Fruit fly (Drosophila melanogaster) whole organism, prepupa: ENCODE measurements around the gene Osi16.

Experiments used
- Blimp-1 ChIP-seq: fragments of 200-800 bp; sonication (Bioruptor generic); optimal IDR thresholded peaks from 3 replicates; lab custom pipeline; 2017; ENCODE audit warnings: missing biosample characterization, missing genetic modification characterization, mild to moderate bottlenecking, moderate library complexity, missing genetic modification reagents
- CG10631 ChIP-seq: fragments of 200-800 bp; sonication (Bioruptor generic); optimal IDR thresholded peaks from 2 replicates; lab custom pipeline; 2016; ENCODE audit warnings: missing biosample characterization, missing genetic modification characterization
- CG10669 ChIP-seq: fragments of 200-800 bp; sonication (Bioruptor generic); optimal IDR thresholded peaks from 3 replicates; lab custom pipeline; 2018; ENCODE audit warnings: missing biosample characterization, mild to moderate bottlenecking, missing genetic modification characterization, moderate library complexity
- CG11294 ChIP-seq: fragments of 200-800 bp; sonication (Bioruptor generic); IDR thresholded peaks from 2 replicates; pipeline ENCODE4 v1.3.6; 2022; ENCODE audit warnings: missing biosample characterization, missing genetic modification characterization
- CG11902 ChIP-seq: fragments of 200-800 bp; sonication (Bioruptor generic); optimal IDR thresholded peaks from 3 replicates; lab custom pipeline; 2016; ENCODE audit warnings: missing biosample characterization, missing genetic modification characterization
- CG15336 ChIP-seq: fragments of 200-800 bp; sonication (Bioruptor generic); IDR thresholded peaks from 2 replicates; pipeline ENCODE4 v1.3.6; 2022; ENCODE audit warnings: missing biosample characterization, missing genetic modification characterization
- CG1621 ChIP-seq: fragments of 200-800 bp; sonication (Bioruptor generic); optimal IDR thresholded peaks from 3 replicates; lab custom pipeline; 2018; ENCODE audit warnings: missing biosample characterization, mild to moderate bottlenecking, missing genetic modification characterization
- CG3032 ChIP-seq: fragments of 200-800 bp; optimal IDR thresholded peaks from 2 replicates; lab custom pipeline; 2019; ENCODE audit warnings: missing biosample characterization, mild to moderate bottlenecking, missing genetic modification characterization, moderate library complexity
- CG31627 ChIP-seq: fragments of 200-800 bp; sonication (Bioruptor generic); optimal IDR thresholded peaks from 3 replicates; lab custom pipeline; 2016; ENCODE audit warnings: missing biosample characterization, missing genetic modification characterization
- CG32006 ChIP-seq: fragments of 200-800 bp; sonication (Bioruptor generic); optimal IDR thresholded peaks from 3 replicates; lab custom pipeline; 2017; ENCODE audit warnings: missing biosample characterization, mild to moderate bottlenecking, missing genetic modification characterization
- CG34406 ChIP-seq: fragments of 200-800 bp; sonication (Bioruptor generic); optimal IDR thresholded peaks from 3 replicates; lab custom pipeline; 2016; ENCODE audit warnings: missing biosample characterization, missing genetic modification characterization
- CG3919 ChIP-seq: fragments of 200-800 bp; sonication (Bioruptor generic); optimal IDR thresholded peaks from 3 replicates; lab custom pipeline; 2016; ENCODE audit warnings: missing biosample characterization, missing genetic modification characterization
- CG6163 ChIP-seq: fragments of 200-800 bp; sonication (Bioruptor generic); IDR thresholded peaks from 3 replicates; pipeline ENCODE4 v1.3.6; 2022; ENCODE audit warnings: missing biosample characterization, missing genetic modification characterization
- CG6792 ChIP-seq: fragments of 200-800 bp; sonication (Bioruptor generic); optimal IDR thresholded peaks from 3 replicates; lab custom pipeline; 2016; ENCODE audit warnings: missing biosample characterization, missing genetic modification characterization
- CG6808 ChIP-seq: fragments of 200-800 bp; sonication (Bioruptor generic); optimal IDR thresholded peaks from 3 replicates; lab custom pipeline; 2017; ENCODE audit warnings: missing biosample characterization, missing genetic modification characterization, mild to moderate bottlenecking, moderate library complexity, missing genetic modification reagents
- CG6854 ChIP-seq: fragments of 200-800 bp; sonication (Bioruptor generic); optimal IDR thresholded peaks from 2 replicates; lab custom pipeline; 2017; ENCODE audit warnings: missing biosample characterization, mild to moderate bottlenecking, missing genetic modification characterization
- CG8119 ChIP-seq: fragments of 200-800 bp; sonication (Bioruptor generic); IDR thresholded peaks from 3 replicates; pipeline ENCODE4 v1.3.6; 2022; ENCODE audit warnings: missing biosample characterization, missing genetic modification characterization
- CG8319 ChIP-seq: fragments of 200-800 bp; sonication (Bioruptor generic); optimal IDR thresholded peaks from 3 replicates; lab custom pipeline; 2016; ENCODE audit warnings: missing biosample characterization, missing genetic modification characterization
- CG8632 ChIP-seq: fragments of 200-800 bp; sonication (Bioruptor generic); optimal IDR thresholded peaks from 3 replicates; lab custom pipeline; 2016; ENCODE audit warnings: missing biosample characterization, missing genetic modification characterization
- CG9139 ChIP-seq: fragments of 200-800 bp; sonication (Bioruptor generic); optimal IDR thresholded peaks from 3 replicates; lab custom pipeline; 2017; ENCODE audit warnings: missing biosample characterization, mild to moderate bottlenecking, missing genetic modification characterization
- Eip75B ChIP-seq: fragments of 200-800 bp; sonication (Bioruptor generic); optimal IDR thresholded peaks from 3 replicates; lab custom pipeline; 2016; ENCODE audit warnings: missing biosample characterization, missing genetic modification characterization
- Eip78C ChIP-seq: fragments of 200-800 bp; sonication (Bioruptor generic); peaks from one replicate; lab custom pipeline; 2016; ENCODE audit warnings: missing biosample characterization, missing genetic modification characterization
- Eip93F ChIP-seq: fragments of 200-800 bp; sonication (Bioruptor generic); optimal IDR thresholded peaks from 2 replicates; lab custom pipeline; 2016; ENCODE audit warnings: missing biosample characterization, mild to moderate bottlenecking, missing genetic modification characterization
- Ets21C ChIP-seq: fragments of 200-800 bp; sonication (Bioruptor generic); optimal IDR thresholded peaks from 3 replicates; lab custom pipeline; 2016; ENCODE audit warnings: missing biosample characterization, missing genetic modification characterization
- Ets96B ChIP-seq: fragments of 200-800 bp; optimal IDR thresholded peaks from 2 replicates; lab custom pipeline; 2019; ENCODE audit warnings: missing biosample characterization, mild to moderate bottlenecking, missing genetic modification characterization, moderate library complexity
- Gug ChIP-seq: fragments of 200-800 bp; sonication (Bioruptor generic); IDR thresholded peaks from 2 replicates; pipeline ENCODE4 v1.3.6; 2022; ENCODE audit warnings: missing biosample characterization, missing genetic modification characterization
- Hr38 ChIP-seq: sonication (Bioruptor generic); optimal IDR thresholded peaks from 2 replicates; lab custom pipeline; 2016; ENCODE audit warnings: missing biosample characterization, missing genetic modification characterization
- Hr39 ChIP-seq: fragments of 200-800 bp; sonication (Bioruptor generic); optimal IDR thresholded peaks from 2 replicates; lab custom pipeline; 2016; ENCODE audit warnings: missing biosample characterization, missing genetic modification characterization
- Hr4 ChIP-seq: fragments of 200-800 bp; sonication (Bioruptor generic); optimal IDR thresholded peaks from 3 replicates; lab custom pipeline; 2016; ENCODE audit warnings: missing biosample characterization, missing genetic modification characterization
- Met ChIP-seq: fragments of 200-800 bp; sonication (Bioruptor generic); optimal IDR thresholded peaks from 3 replicates; lab custom pipeline; 2016; ENCODE audit warnings: missing biosample characterization, missing genetic modification characterization
- Smox ChIP-seq: fragments of 200-800 bp; sonication (Bioruptor generic); optimal IDR thresholded peaks from 3 replicates; lab custom pipeline; 2016; ENCODE audit warnings: missing biosample characterization, missing genetic modification characterization
- Sox14 ChIP-seq: fragments of 200-800 bp; sonication (Bioruptor generic); optimal IDR thresholded peaks from 3 replicates; lab custom pipeline; 2016; ENCODE audit warnings: missing biosample characterization, missing genetic modification characterization
- Sox15 ChIP-seq: fragments of 200-800 bp; sonication (Bioruptor generic); optimal IDR thresholded peaks from 3 replicates; lab custom pipeline; 2016; ENCODE audit warnings: missing biosample characterization, missing genetic modification characterization
- achi ChIP-seq: fragments of 200-800 bp; sonication (Bioruptor generic); optimal IDR thresholded peaks from 3 replicates; lab custom pipeline; 2016; ENCODE audit warnings: missing biosample characterization, missing genetic modification characterization
- acj6 ChIP-seq: fragments of 200-800 bp; sonication (Bioruptor generic); optimal IDR thresholded peaks from 3 replicates; lab custom pipeline; 2016; ENCODE audit warnings: missing biosample characterization, missing genetic modification characterization
- cyc ChIP-seq: fragments of 200-800 bp; sonication (Bioruptor generic); optimal IDR thresholded peaks from 3 replicates; lab custom pipeline; 2016; ENCODE audit warnings: missing biosample characterization, missing genetic modification characterization
- dac ChIP-seq: fragments of 200-800 bp; sonication (Bioruptor generic); optimal IDR thresholded peaks from 2 replicates; lab custom pipeline; 2017; ENCODE audit warnings: missing biosample characterization, mild to moderate bottlenecking, missing genetic modification characterization
- dsx ChIP-seq: fragments of 200-800 bp; optimal IDR thresholded peaks from 3 replicates; lab custom pipeline; 2019; ENCODE audit warnings: missing biosample characterization, mild to moderate bottlenecking, missing genetic modification characterization, moderate library complexity; ENCODE audit not compliant: poor library complexity, severe bottlenecking
- eg ChIP-seq: fragments of 200-800 bp; sonication (Bioruptor generic); IDR thresholded peaks from 3 replicates; pipeline ENCODE4 v1.3.6; 2022; ENCODE audit warnings: missing biosample characterization, missing genetic modification characterization
- net ChIP-seq: fragments of 200-800 bp; sonication (Bioruptor generic); optimal IDR thresholded peaks from 3 replicates; lab custom pipeline; 2016; ENCODE audit warnings: missing biosample characterization, missing genetic modification characterization
- pdm3 ChIP-seq: fragments of 200-800 bp; sonication (Bioruptor generic); optimal IDR thresholded peaks from 3 replicates; lab custom pipeline; 2016; ENCODE audit warnings: missing biosample characterization, missing genetic modification characterization
- spab ChIP-seq: fragments of 200-800 bp; sonication (Bioruptor generic); optimal IDR thresholded peaks from 2 replicates; lab custom pipeline; 2017; ENCODE audit warnings: missing biosample characterization, mild to moderate bottlenecking, missing genetic modification characterization, missing genetic modification reagents
- ss ChIP-seq, 2 experiments: fragments of 200-800 bp; sonication (Bioruptor generic); optimal IDR thresholded peaks; 2 replicates in 1 of 2; 3 replicates in 1 of 2; lab custom pipeline; 2017 to 2018; ENCODE audit warnings: mild to moderate bottlenecking in 2 of 2, missing biosample characterization in 2 of 2, missing genetic modification characterization in 2 of 2, moderate library complexity in 1 of 2
- topi ChIP-seq: fragments of 200-800 bp; sonication (Bioruptor generic); optimal IDR thresholded peaks from 3 replicates; lab custom pipeline; 2016; ENCODE audit warnings: missing biosample characterization, missing genetic modification characterization
- vri ChIP-seq: fragments of 200-800 bp; sonication (Bioruptor generic); optimal IDR thresholded peaks from 3 replicates; lab custom pipeline; 2016; ENCODE audit warnings: missing biosample characterization, mild to moderate bottlenecking, missing genetic modification characterization

The Osi16 gene

dm6 chr3R:6352893-6353623 is 48.0 kb downstream of the Osi16 start (continued):
- peak; percentile 8 for TF ChIP-seq CG6808 (GFP tag; lab: Kevin White, UChicago)
- peak; percentile 10 for TF ChIP-seq Met
- TF ChIP-seq CG15336 (GFP tag; lab: Robert Waterston, UW): peak; percentile 47; the same call in 1 of the 2 replicates
- no peak for TF ChIP-seq CG6854 (GFP tag; lab: Kevin White, UChicago)
- no peak for TF ChIP-seq Blimp-1 (GFP tag; lab: Kevin White, UChicago)
- no peak for TF ChIP-seq Eip93F (GFP tag; lab: Kevin White, UChicago)
- TF ChIP-seq vri (GFP tag; lab: Kevin White, UChicago): no peak
- TF ChIP-seq spab (GFP tag; lab: Kevin White, UChicago): peak; percentile 37
- TF ChIP-seq CG31627 (GFP tag; lab: Kevin White, UChicago): peak; percentile 27
- TF ChIP-seq dac (GFP tag; lab: Kevin White, UChicago): no peak
- no peak for TF ChIP-seq CG11294
- TF ChIP-seq acj6 (GFP tag; lab: Kevin White, UChicago): peak; percentile 56
- TF ChIP-seq topi (GFP tag; lab: Kevin White, UChicago): peak; percentile 48
- TF ChIP-seq CG8119 (GFP tag; lab: Robert Waterston, UW): peak; percentile 56; the same call in 1 of the 3 replicates
- TF ChIP-seq CG9139 (GFP tag; lab: Kevin White, UChicago): no peak
- no peak for TF ChIP-seq Sox15 (GFP tag; lab: Kevin White, UChicago)
- peak; percentile 22 for TF ChIP-seq CG34406 (GFP tag; lab: Kevin White, UChicago)
- TF ChIP-seq CG10669 (GFP tag; lab: Kevin White, UChicago): peak; percentile 31
- TF ChIP-seq Gug: peak; percentile 44; the same call in 1 of the 2 replicates
- TF ChIP-seq CG3919 (GFP tag; lab: Kevin White, UChicago): no peak
- TF ChIP-seq Hr38: no peak
- peak; percentile 3 for TF ChIP-seq Sox14 (GFP tag; lab: Kevin White, UChicago)
- TF ChIP-seq CG8632 (GFP tag; lab: Kevin White, UChicago): no peak
- no peak for TF ChIP-seq Ets21C (GFP tag; lab: Kevin White, UChicago)
- no peak for TF ChIP-seq CG1621 (tag; lab: Kevin White, UChicago)
- TF ChIP-seq eg (GFP tag; lab: Robert Waterston, UW): peak; percentile 53; the same call in 1 of the 3 replicates
- peak; percentile 88 for TF ChIP-seq Eip78C (GFP tag; lab: Kevin White, UChicago)
- no peak for TF ChIP-seq dsx (GFP tag; lab: Kevin White, UChicago)

DNA sequence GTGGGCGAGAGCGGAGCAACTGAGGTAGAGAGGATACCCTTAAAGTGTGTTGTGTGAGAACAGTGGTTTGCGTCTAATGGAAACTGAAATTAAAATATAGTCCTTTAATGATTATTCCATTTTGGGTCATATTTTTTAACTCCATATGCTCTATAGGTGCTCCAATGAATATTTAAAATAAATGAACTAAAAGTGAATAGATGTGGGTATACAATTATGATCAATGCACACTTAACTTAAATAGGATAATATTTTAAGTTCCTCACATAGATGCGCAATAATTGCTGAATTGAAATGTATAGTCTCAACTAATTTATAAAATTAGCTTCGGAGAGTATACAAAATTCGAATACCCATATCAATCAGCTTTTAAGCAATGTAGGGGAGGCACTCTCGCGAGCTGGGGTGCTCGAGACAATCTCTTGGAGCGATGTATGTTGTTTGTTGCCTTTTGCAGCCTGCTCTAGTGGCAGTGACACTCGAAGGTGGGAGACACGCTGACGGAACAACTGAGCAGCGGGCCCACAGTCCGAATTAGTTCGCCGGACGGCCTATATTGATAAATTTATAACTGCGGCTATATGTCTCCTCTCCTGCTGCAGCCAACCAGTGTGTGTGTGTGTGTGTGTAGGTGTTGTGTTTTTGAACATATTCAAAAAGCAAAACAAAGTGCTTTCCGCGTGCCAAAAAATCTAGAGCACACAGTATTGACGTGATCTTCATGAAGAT is 48.7 kb downstream of the Osi16 start:
- TF ChIP-seq CG11294 (0 out of 2 replicates have a peak, but pooled peaks have one; percentile 29), CG6163 (GFP tag; lab: Robert Waterston, UW) (peak; percentile 87), Ets21C (GFP tag; lab: Kevin White, UChicago) (peak; percentile 73), CG11902 (GFP tag; lab: Kevin White, UChicago) (peak; percentile 36), Hr39 (peak; percentile 81), Eip93F (GFP tag; lab: Kevin White, UChicago) (no peak), CG32006 (GFP tag; lab: Kevin White, UChicago) (peak; percentile 92), CG6792 (GFP tag; lab: Kevin White, UChicago) (peak; percentile 81), CG9139 (GFP tag; lab: Kevin White, UChicago) (no peak), dsx (GFP tag; lab: Kevin White, UChicago) (no peak), CG8632 (GFP tag; lab: Kevin White, UChicago) (peak; percentile 81), cyc (peak; percentile 78), achi (peak; percentile 85), vri (GFP tag; lab: Kevin White, UChicago) (peak; percentile 62), net (GFP tag; lab: Kevin White, UChicago) (peak; percentile 84), ss (GFP tag; optimal IDR thresholded peaks at IDR 0.05; lab: Kevin White, UChicago) (no peak), CG1621 (tag; lab: Kevin White, UChicago) (no peak), Met (peak; percentile 88), CG8319 (GFP tag; lab: Kevin White, UChicago) (peak; percentile 64), pdm3 (GFP tag; lab: Kevin White, UChicago) (peak; percentile 86), CG10631 (GFP tag; lab: Kevin White, UChicago) (peak; percentile 78), acj6 (GFP tag; lab: Kevin White, UChicago) (peak; percentile 83), Eip75B (peak; percentile 84), Sox14 (GFP tag; lab: Kevin White, UChicago) (peak; percentile 87), Sox15 (GFP tag; lab: Kevin White, UChicago) (peak; percentile 72), CG3032 (tag; lab: Kevin White, UChicago) (peak; percentile 75), Hr4 (peak; percentile 91), Ets96B (tag; lab: Kevin White, UChicago) (peak; percentile 75), Hr38 (no peak), Smox (GFP tag; lab: Kevin White, UChicago) (peak; percentile 80)
